Fruit fly (Drosophila melanogaster): Measurements from ENCODE around the gene CG46387.

CG46387 gene

DNA sequence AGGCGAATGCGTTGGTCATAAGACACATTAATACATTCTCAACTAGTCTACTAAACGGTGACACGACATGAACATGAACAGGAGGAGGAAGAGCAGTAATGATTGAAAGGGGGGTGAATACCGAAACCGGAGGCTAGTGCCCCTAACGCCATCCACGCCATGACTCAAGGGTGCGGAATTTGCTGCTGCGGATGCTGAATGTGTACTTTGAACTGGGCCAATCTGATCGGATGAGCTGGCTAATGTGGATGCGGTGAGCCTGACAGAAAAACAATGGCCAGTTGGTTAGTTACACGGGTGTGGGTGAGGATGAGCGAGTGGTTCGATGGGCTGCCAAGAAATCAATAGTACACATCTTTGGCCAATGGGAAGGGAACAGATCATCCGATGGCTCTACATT lies 34.8 kb upstream of the CG46387 start:
- TF ChIP-seq psq (optimal IDR thresholded peaks at IDR 0.05) (no peak), EcR (GFP tag; optimal IDR thresholded peaks at IDR 0.05) (no peak), Dll (optimal IDR thresholded peaks at IDR 0.05) (no peak), pan (optimal IDR thresholded peaks at IDR 0.05) (no peak), usp (GFP tag; optimal IDR thresholded peaks at IDR 0.05) (no peak), CG8478 (optimal IDR thresholded peaks at IDR 0.05) (no peak)

DNA sequence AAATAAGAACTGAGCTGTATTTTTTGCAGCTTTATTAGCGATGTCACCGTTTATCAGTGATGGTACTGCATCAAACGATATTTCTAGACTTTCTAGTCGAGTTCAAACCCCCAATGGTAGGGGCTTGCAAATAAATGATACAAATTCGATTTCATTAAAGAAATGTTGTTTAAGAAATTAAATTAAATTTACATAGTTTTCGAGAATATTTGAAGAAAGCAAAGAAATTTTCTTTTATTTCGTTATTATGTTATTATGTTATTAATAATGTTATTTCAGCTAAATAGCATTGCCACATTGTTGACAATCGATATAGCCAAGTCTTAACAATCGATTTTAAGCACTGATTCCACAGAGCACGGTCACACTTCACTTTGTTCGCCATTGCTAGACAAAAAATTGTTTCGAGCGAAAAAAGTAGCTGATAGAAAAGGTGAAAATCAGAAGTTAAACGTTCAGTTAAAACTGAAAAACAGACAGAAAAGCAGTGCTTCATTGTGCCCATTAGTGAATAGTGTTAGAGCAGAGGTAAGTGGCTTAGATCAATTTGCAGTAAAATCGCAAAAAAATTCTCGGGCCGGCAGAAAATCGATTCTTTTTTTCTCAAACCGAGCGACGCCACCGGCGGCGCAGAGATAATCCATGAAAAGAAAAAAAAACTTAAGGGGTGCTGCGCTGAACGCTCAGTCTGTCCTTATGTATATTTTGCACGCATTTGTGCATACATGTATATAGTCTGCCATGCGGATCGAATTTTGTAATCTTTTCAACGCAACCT lies 34.0 kb upstream of the CG46387 start, which contains the start of the genes iPLA2-VIA and Ciz1:
iPLA2-VIA (minus strand) TSS at position 75 of the 778 bp plus-strand sequence.
Ciz1 (plus strand) TSS at position 365 of the 778 bp plus-strand sequence.
- TF ChIP-seq pan (optimal IDR thresholded peaks at IDR 0.05) (no peak), Dll (optimal IDR thresholded peaks at IDR 0.05) (no peak), usp (GFP tag; optimal IDR thresholded peaks at IDR 0.05) (no peak), EcR (GFP tag; optimal IDR thresholded peaks at IDR 0.05) (no peak), CG8478 (optimal IDR thresholded peaks at IDR 0.05) (no peak), psq (optimal IDR thresholded peaks at IDR 0.05) (no peak)

DNA sequence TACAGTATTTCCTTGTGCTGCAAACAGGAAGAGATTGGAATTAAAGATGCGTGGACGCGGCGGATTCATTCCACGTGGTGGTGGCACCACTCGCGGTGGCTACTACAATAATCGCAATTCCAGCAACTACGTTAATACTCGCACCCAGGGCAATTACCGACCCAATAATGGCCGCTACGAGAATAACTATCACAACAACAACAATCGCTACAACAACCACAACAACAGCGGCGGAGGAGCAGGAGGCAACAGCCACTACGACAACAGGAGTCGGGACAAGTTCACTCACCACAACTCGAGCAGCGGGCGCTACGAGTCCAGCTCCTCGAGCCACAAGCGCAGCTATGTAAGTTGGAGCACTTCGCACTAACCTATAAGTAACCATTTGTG lies 33.4 kb upstream of the CG46387 start:
- no peak for TF ChIP-seq psq (optimal IDR thresholded peaks at IDR 0.05)
- TF ChIP-seq pan (optimal IDR thresholded peaks at IDR 0.05): no peak
- TF ChIP-seq CG8478 (optimal IDR thresholded peaks at IDR 0.05): no peak
- TF ChIP-seq Dll (optimal IDR thresholded peaks at IDR 0.05): no peak
- no peak for TF ChIP-seq EcR (GFP tag; optimal IDR thresholded peaks at IDR 0.05)
- TF ChIP-seq usp (GFP tag; optimal IDR thresholded peaks at IDR 0.05): no peak

DNA sequence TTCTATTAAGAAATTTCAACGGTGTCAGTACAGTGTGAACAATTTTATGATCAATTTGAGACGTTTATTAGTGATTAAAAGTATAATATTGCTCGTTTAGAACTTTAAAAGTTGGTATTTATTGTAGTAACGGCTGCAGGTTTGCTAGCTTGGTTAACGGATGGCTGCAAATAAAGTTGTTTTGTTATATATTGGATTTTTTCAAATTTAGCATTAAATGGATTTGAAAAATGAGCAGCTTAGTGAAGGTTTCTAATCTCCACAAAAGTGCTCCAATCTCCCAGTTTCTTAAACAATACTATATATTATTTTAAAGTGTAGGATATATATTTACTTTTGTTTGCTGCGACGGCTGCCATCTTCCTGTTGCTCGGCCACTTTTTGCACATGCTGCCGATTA lies 26.4 kb upstream of the CG46387 start:
- TF ChIP-seq EcR (GFP tag; optimal IDR thresholded peaks at IDR 0.05): no peak

DNA sequence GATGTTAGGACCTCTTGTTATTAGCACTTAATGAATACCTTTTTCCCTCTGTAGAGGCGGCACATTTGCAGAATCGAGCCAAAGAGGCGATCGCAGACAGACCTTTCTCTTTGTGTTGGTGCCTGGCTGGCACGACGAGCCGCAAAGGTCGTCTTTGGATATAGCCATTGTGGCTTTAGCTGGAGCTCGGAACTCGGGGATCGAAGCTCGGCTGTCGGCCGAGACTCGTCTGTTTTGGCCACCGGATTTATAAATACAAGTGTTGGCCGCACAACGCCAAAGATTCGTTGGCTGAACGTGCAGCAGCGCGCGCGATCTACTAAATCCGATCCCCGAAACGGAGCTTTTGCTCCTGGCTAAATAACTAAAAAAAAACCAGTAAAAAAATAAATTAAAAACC lies 19.7 kb upstream of the CG46387 start, which contains the start of gene CG34382:
CG34382 (plus strand) TSS at position 301 of the 400 bp plus-strand sequence.
- no peak for TF ChIP-seq EcR (GFP tag; optimal IDR thresholded peaks at IDR 0.05)
- TF ChIP-seq CG8478 (optimal IDR thresholded peaks at IDR 0.05): no peak
- TF ChIP-seq psq (optimal IDR thresholded peaks at IDR 0.05): no peak
- no peak for TF ChIP-seq usp (GFP tag; optimal IDR thresholded peaks at IDR 0.05)
- TF ChIP-seq Dll (optimal IDR thresholded peaks at IDR 0.05): no peak
- TF ChIP-seq pan (optimal IDR thresholded peaks at IDR 0.05): no peak

DNA sequence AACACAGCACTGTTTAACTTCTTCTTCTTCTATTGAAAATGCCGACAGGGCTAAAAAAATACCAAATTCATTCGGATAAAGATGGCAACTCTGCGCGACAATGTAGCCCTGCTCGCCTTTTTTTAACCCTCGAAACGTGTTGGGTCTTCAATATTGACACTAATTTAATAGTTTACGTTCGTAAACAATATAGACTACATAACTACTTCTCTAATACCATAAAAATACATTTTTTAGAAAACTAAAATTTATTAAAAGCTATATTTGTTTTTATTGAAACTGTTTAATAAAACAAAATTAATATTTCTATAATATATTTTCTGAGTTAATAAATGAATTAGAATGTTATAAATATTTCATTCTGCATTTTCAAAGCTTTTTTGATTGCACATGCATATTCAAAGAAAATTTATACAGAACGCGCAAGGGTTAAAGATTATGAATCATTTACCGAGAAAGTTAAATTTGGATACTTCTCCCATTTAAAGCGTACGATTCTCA lies 9.7 kb upstream of the CG46387 start, which contains the start of the genes Taf2 and CalpB:
Taf2 (minus strand) TSS at position 54 of the 501 bp plus-strand sequence.
CalpB (plus strand) TSS at position 133 of the 501 bp plus-strand sequence.
- TF ChIP-seq psq (optimal IDR thresholded peaks at IDR 0.05) (no peak), EcR (GFP tag; optimal IDR thresholded peaks at IDR 0.05) (no peak), CG8478 (optimal IDR thresholded peaks at IDR 0.05) (no peak), pan (optimal IDR thresholded peaks at IDR 0.05) (no peak), Dll (optimal IDR thresholded peaks at IDR 0.05) (no peak), usp (GFP tag; optimal IDR thresholded peaks at IDR 0.05) (no peak)

DNA sequence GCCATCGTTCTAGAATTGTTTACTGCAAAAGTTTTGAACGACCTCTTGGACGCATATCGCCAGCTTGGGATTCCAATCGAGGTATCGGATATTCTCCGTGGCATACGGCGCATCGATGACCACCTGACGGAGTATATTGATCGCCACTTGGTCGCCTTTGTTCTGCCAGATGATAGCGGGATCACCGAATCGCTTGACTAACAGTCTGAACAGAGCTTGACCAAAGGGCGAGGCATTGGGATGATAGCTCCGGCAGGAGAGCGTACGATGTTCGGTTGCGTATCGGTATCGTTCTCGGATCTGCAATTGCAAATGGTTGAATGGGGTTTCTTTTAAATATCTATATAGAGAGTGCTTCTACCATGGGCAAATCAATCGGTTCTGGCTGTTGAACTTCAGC lies 4.4 kb upstream of the CG46387 start:
- TF ChIP-seq EcR (GFP tag; optimal IDR thresholded peaks at IDR 0.05) (no peak), usp (GFP tag; optimal IDR thresholded peaks at IDR 0.05) (no peak), Dll (optimal IDR thresholded peaks at IDR 0.05) (no peak), psq (optimal IDR thresholded peaks at IDR 0.05) (no peak), CG8478 (optimal IDR thresholded peaks at IDR 0.05) (no peak), pan (optimal IDR thresholded peaks at IDR 0.05) (no peak)

DNA sequence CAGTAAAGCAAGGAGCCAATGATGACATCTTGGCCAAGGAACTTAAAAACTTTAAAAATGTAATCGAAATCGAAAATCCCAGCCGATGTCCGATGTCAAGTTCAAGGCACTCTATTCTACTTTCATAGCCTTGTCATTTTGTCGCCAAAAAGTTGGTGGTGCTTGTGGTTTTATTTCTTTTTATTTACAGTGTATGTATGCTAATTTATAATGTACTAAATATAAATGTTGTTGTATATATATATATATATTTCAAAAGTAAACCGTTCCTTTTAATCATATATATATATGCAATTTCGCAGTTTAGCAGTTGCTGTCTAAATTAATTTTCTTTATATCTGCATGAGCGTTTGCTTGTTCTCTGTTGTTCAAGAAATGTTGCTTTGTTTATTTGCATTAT lies 3.8 kb upstream of the CG46387 start, which contains the start of the genes CG6709 and Hez:
CG6709 (minus strand) TSS at position 101 of the 400 bp plus-strand sequence.
Hez (minus strand) TSS at position 101 of the 400 bp plus-strand sequence.
- TF ChIP-seq pan (optimal IDR thresholded peaks at IDR 0.05) (no peak), usp (GFP tag; optimal IDR thresholded peaks at IDR 0.05) (no peak), CG8478 (optimal IDR thresholded peaks at IDR 0.05) (no peak), Dll (optimal IDR thresholded peaks at IDR 0.05) (no peak), EcR (GFP tag; optimal IDR thresholded peaks at IDR 0.05) (no peak), psq (optimal IDR thresholded peaks at IDR 0.05) (no peak)

DNA sequence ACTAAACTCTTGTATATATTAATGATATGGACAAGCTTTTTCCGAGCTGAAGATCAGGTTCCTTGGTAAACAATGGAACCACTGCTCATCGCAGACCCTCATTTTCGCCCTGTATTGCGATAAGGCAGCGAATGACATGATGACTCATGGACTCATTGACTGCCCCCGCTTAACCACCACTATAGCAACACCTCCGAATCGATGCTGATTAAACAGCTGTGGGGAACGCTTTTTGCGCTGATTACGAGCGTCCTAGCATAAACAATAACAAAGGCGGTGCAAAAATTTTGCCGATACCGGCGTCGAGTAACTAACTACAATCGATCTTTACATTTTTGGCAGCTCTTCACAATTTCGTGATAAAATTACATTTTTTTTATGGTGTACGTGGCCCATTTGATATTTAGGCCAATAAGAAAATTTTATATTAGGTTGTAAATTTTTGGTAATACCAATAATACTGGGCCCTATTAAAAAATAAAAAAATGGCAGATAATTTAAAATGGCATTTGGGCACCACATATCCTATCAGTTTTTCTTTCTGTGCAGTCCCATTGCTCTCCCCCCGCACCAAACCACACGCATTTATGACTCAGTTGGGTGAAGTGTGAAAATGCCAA lies 1.2 kb upstream of the CG46387 start:
- TF ChIP-seq Dll (optimal IDR thresholded peaks at IDR 0.05) (no peak), usp (GFP tag; optimal IDR thresholded peaks at IDR 0.05) (no peak), pan (optimal IDR thresholded peaks at IDR 0.05) (no peak), CG8478 (optimal IDR thresholded peaks at IDR 0.05) (no peak), EcR (GFP tag; optimal IDR thresholded peaks at IDR 0.05) (no peak), psq (optimal IDR thresholded peaks at IDR 0.05) (no peak)

DNA sequence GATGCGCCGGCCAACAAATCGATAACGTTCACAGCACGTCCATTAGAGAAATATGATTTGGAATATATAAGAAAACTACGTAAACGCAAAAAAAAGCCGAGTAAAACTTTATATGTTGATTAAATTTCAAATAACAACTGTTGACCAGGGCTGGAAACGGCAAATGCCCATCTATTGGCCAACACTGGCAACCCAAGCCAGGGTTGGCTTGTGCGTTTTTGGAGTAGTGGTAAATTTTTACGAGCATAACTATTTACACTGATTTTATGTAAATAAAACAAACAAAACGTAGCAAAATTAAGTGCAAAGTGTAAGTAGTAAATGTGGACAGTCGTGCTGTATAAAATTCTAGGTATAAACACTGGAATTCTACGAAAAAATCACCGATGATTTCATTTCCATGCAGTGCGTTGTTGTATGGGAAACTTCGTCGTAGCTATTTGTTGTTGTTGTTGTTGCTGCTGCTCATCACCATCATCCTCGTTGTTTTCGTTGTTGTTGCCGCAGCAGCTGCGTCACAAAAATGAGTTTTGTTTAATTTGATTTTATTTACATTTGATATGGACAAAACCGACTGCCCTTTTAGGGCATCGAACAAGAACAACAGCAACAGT lies 727 bp downstream of the CG46387 start, which contains the start of gene nudE:
nudE (plus strand) TSS at position 196 of the 614 bp plus-strand sequence.
- TF ChIP-seq usp (GFP tag; optimal IDR thresholded peaks at IDR 0.05): no peak
- no peak for TF ChIP-seq Dll (optimal IDR thresholded peaks at IDR 0.05)
- no peak for TF ChIP-seq pan (optimal IDR thresholded peaks at IDR 0.05)
- TF ChIP-seq psq (optimal IDR thresholded peaks at IDR 0.05): no peak
- TF ChIP-seq EcR (GFP tag; optimal IDR thresholded peaks at IDR 0.05): no peak
- no peak for TF ChIP-seq CG8478 (optimal IDR thresholded peaks at IDR 0.05)

DNA sequence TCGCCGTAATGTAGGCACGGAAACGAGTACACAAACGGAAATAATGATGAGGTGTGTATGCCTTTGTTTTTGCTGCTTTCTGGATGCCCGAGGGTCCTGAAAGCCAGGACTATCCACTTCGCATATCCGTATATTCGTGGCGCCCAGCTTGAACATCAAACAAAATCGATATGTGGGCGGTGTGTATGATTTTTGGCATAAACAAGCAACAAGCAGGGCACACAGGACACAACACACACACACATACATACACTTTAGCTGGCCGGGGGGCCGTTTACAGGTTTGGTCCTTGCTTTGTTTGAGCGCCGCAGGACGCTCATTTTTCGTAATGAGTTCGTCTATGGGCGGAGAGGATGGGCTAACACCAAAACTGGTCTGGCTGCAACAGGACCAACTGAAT lies 6.6 kb downstream of the CG46387 start:
- TF ChIP-seq usp (GFP tag; optimal IDR thresholded peaks at IDR 0.05): no peak
- TF ChIP-seq pan (optimal IDR thresholded peaks at IDR 0.05): no peak
- no peak for TF ChIP-seq psq (optimal IDR thresholded peaks at IDR 0.05)
- no peak for TF ChIP-seq Dll (optimal IDR thresholded peaks at IDR 0.05)
- no peak for TF ChIP-seq CG8478 (optimal IDR thresholded peaks at IDR 0.05)
- TF ChIP-seq EcR (GFP tag; optimal IDR thresholded peaks at IDR 0.05): no peak
